Worm (Caenorhabditis elegans) whole organism, midembryonic: ENCODE results near the gene F32H5.1.

ENCODE experiments used
- flt-1 ChIP-seq: fragments of 200-800 bp; sonication (Bioruptor generic); IDR thresholded peaks from 2 replicates; pipeline ENCODE4 v1.3.6; 2022; ENCODE audit warnings: missing genetic modification characterization, missing compliant biosample characterization
- ref-1 ChIP-seq: fragments of 200-800 bp; sonication (Bioruptor generic); conservative IDR thresholded peaks from 2 replicates; pipeline ENCODE4 v1.3.6; 2022; ENCODE audit warnings: missing genetic modification reagents, missing genetic modification characterization, missing compliant biosample characterization
- tab-1 ChIP-seq: fragments of 200-800 bp; sonication (Bioruptor generic); IDR thresholded peaks from 2 replicates; pipeline ENCODE4 v1.3.6; 2022; ENCODE audit warnings: missing genetic modification characterization, missing compliant biosample characterization
- ztf-23 ChIP-seq: fragments of 200-800 bp; sonication (Bioruptor generic); IDR thresholded peaks from 2 replicates; pipeline ENCODE4 v1.3.6; 2022; ENCODE audit warnings: missing genetic modification reagents, missing genetic modification characterization, missing compliant biosample characterization

- TF ChIP-seq tab-1 (GFP tag; lab: Robert Waterston, UW) (no peak), flt-1 (GFP tag; lab: Robert Waterston, UW) (no peak), ref-1 (GFP tag; lab: Robert Waterston, UW) (no peak), ztf-23 (GFP tag; lab: Robert Waterston, UW) (no peak)
These were observed 43.8 kb upstream of the F32H5.1 start for ce11 chrV:13401669-13402068.
